Worm (Caenorhabditis elegans) whole organism, early embryonic: ENCODE results near the gene F23B12.1.

ENCODE experiments used
- B0310.2 ChIP-seq: sonication (generic microtip); optimal IDR thresholded peaks from 2 replicates; lab custom pipeline; 2016; ENCODE audit warnings: mild to moderate bottlenecking, missing genetic modification characterization, missing compliant biosample characterization
- F13C5.2 ChIP-seq: sonication (generic microtip); optimal IDR thresholded peaks from 2 replicates; lab custom pipeline; 2017; ENCODE audit warnings: mild to moderate bottlenecking, missing genetic modification characterization, inconsistent platforms, missing compliant biosample characterization
- aly-1 ChIP-seq: sonication (generic microtip); optimal IDR thresholded peaks from 2 replicates; lab custom pipeline; 2016; ENCODE audit warnings: missing genetic modification characterization, missing compliant biosample characterization
- ama-1 ChIP-seq: fragments of 150-350 bp; optimal IDR thresholded peaks from 2 replicates; lab custom pipeline; 2014
- ceh-13 ChIP-seq: fragments of 200-800 bp; sonication (Bioruptor generic); optimal IDR thresholded peaks from 2 replicates; lab custom pipeline; 2018; ENCODE audit warnings: mild to moderate bottlenecking, missing genetic modification characterization, missing compliant biosample characterization
- ceh-36 ChIP-seq: sonication (generic microtip); optimal IDR thresholded peaks from 2 replicates; lab custom pipeline; 2016; ENCODE audit warnings: missing genetic modification characterization, inconsistent platforms, missing compliant biosample characterization
- ets-7 ChIP-seq: sonication (generic microtip); optimal IDR thresholded peaks from 2 replicates; lab custom pipeline; 2016; ENCODE audit warnings: missing genotype, missing genetic modification characterization, missing compliant biosample characterization
- flt-1 ChIP-seq: fragments of 200-800 bp; sonication (Bioruptor generic); IDR thresholded peaks from 2 replicates; pipeline ENCODE4 v1.3.6; 2022; ENCODE audit warnings: missing genetic modification characterization, missing compliant biosample characterization
- hmbx-1 ChIP-seq: sonication (generic microtip); optimal IDR thresholded peaks from 2 replicates; lab custom pipeline; 2016; ENCODE audit warnings: mild to moderate bottlenecking, missing genetic modification characterization, missing compliant biosample characterization
- hmg-4 ChIP-seq: fragments of 200-800 bp; sonication (Bioruptor generic); optimal IDR thresholded peaks from 2 replicates; lab custom pipeline; 2018; ENCODE audit warnings: mild to moderate bottlenecking, missing genetic modification characterization, missing compliant biosample characterization
- hnd-1 ChIP-seq: sonication (generic microtip); optimal IDR thresholded peaks from 2 replicates; lab custom pipeline; 2016; ENCODE audit warnings: missing genetic modification characterization, missing compliant biosample characterization
- pes-1 ChIP-seq: fragments of 200-800 bp; sonication (Bioruptor generic); IDR thresholded peaks from 2 replicates; pipeline ENCODE4 v1.3.6; 2022; ENCODE audit warnings: missing genetic modification reagents, missing genetic modification characterization, missing compliant biosample characterization
- scrt-1 ChIP-seq: fragments of 200-800 bp; sonication (Bioruptor generic); IDR thresholded peaks from 2 replicates; pipeline ENCODE4 v1.3.6; 2022; ENCODE audit warnings: missing genetic modification characterization, missing compliant biosample characterization
- sea-1 ChIP-seq: fragments of 200-800 bp; sonication (Bioruptor generic); conservative IDR thresholded peaks from 2 replicates; pipeline ENCODE4 v1.3.6; 2022; ENCODE audit warnings: missing genetic modification characterization, missing compliant biosample characterization
- tbx-11 ChIP-seq: fragments of 200-800 bp; sonication (Bioruptor generic); IDR thresholded peaks from 2 replicates; pipeline ENCODE4 v1.3.6; 2022; ENCODE audit warnings: missing genetic modification characterization, missing compliant biosample characterization
- tbx-37 ChIP-seq: fragments of 200-800 bp; sonication (Bioruptor generic); conservative IDR thresholded peaks from 2 replicates; pipeline ENCODE4 v1.3.6; 2022; ENCODE audit warnings: missing genetic modification reagents, missing genetic modification characterization, missing compliant biosample characterization
- tra-4 ChIP-seq: sonication (generic microtip); optimal IDR thresholded peaks from 2 replicates; lab custom pipeline; 2017; ENCODE audit warnings: missing genetic modification characterization, missing compliant biosample characterization

The F23B12.1 gene

DNA sequence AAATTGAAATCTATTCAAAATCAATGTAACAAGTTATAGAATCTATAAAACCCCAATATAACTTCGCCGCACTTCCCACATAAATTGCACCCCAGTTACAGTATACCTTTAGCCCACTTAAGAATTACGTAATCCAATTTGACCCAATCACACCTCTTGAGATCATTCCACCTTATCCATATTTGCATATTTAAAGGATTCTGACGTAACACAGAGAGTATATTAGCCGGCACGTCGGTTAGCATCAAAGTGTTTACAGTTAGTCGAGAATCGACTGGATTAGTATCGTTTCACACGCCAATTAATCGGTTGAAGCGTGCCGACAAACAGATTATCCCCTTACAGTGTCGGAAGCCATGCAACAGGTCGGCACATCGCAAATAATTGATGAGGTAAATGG lies 4.6 kb downstream of the F23B12.1 start:
- no peak for TF ChIP-seq tbx-37
- peak; percentile 71 for TF ChIP-seq ceh-36
- TF ChIP-seq aly-1 (tag; lab: Kevin White, UChicago), result no peak
- TF ChIP-seq hmg-4 (GFP tag; lab: Kevin White, UChicago), result no peak
- no peak for TF ChIP-seq ets-7

DNA sequence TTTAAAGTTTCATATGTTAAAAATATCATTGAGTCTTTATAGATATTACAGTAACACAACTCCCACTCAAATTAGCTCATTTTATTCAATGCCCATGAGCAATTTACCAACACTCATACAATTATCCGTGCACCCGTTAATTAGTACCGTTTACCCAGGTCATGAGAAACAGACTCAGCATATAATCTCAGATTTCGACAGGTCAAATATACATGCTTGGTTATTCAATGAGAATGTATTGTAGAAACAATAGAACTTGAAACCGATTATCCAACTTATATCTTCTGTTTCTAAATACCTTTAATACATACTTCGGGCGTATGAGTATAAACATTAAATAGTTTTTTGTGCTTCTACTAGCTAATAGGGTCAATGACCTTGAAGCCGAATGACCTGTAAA lies 7.2 kb downstream of the F23B12.1 start:
- TF ChIP-seq hnd-1 (tag; lab: Kevin White, UChicago), result no peak
- TF ChIP-seq B0310.2, result no peak
- no peak for TF ChIP-seq sea-1 (GFP tag; lab: Robert Waterston, UW)
- TF ChIP-seq pes-1 (GFP tag; lab: Robert Waterston, UW), result no peak
- TF ChIP-seq ceh-13 (GFP tag; lab: Kevin White, UChicago), result no peak
- TF ChIP-seq aly-1 (tag; lab: Kevin White, UChicago), result no peak
- no peak for TF ChIP-seq scrt-1
- no peak for TF ChIP-seq hmbx-1 (tag; lab: Kevin White, UChicago)

DNA sequence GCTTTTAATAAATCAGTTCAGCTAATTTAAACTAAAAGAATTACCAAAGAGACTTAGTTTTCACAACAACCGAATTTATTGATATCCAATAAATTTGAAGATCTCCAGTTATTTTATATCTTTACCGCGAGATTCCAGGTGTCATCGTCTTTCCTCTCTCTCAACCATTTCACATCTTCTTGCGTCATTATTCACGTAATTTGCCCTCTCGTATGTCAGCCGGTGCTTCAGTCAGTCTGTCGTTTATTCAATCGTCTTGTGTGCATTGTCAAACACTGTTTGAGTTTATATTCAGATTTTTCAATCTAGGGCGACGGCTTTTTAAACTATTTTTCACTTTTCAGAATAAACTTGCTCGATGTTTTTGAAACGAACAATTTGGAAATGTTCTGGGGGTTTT lies 8.4 kb downstream of the F23B12.1 start:
- no peak for TF ChIP-seq flt-1 (GFP tag; lab: Robert Waterston, UW)
- no peak for TF ChIP-seq sea-1 (GFP tag; lab: Robert Waterston, UW)
- no peak for TF ChIP-seq B0310.2
- TF ChIP-seq hmg-4 (GFP tag; lab: Kevin White, UChicago), result no peak
- no peak for TF ChIP-seq tbx-11 (GFP tag; lab: Robert Waterston, UW)
- TF ChIP-seq ceh-36, result no peak
- no peak for TF ChIP-seq tbx-37
- no peak for TF ChIP-seq tra-4 (tag; lab: Kevin White, UChicago)
- no peak for TF ChIP-seq pes-1 (GFP tag; lab: Robert Waterston, UW)
- TF ChIP-seq aly-1 (tag; lab: Kevin White, UChicago), result no peak
- TF ChIP-seq hnd-1 (tag; lab: Kevin White, UChicago), result no peak
- no peak for TF ChIP-seq ceh-13 (GFP tag; lab: Kevin White, UChicago)
- TF ChIP-seq ama-1, result no peak
- no peak for TF ChIP-seq ets-7
- no peak for TF ChIP-seq hmbx-1 (tag; lab: Kevin White, UChicago)

DNA sequence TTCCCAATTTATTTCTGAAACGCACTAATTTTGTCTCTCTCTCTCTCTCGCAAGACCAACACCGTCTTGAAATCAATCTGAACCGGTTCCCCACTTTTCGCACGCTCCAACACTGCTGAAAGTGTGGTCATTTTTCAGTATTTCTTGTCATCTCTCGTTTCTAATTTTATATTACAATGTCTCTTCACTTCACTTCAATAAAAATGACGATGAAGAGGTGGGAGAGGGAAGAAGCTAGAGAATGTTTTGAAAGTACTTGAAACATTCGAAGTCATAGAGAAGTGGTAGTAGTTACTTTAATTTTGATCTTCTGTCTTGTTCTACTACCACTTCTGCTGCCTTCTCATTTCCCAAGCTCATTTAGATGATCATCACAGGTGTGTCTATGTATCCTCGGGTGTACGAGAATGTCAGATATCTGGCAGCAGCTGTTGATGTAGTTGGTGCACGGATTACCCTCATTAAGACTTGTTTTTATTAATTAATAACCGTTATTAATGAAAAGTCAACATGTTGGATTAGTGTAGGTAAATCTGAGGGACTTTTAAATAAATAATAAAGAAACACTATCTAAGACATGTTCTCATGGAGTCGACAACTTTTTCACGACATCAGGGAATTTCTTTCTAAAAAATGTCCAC lies 9.3 kb downstream of the F23B12.1 start:
- TF ChIP-seq hmg-4 (GFP tag; lab: Kevin White, UChicago), result no peak
- no peak for TF ChIP-seq tbx-11 (GFP tag; lab: Robert Waterston, UW)
- no peak for TF ChIP-seq flt-1 (GFP tag; lab: Robert Waterston, UW)
- TF ChIP-seq hnd-1 (tag; lab: Kevin White, UChicago), result no peak
- no peak for TF ChIP-seq scrt-1

DNA sequence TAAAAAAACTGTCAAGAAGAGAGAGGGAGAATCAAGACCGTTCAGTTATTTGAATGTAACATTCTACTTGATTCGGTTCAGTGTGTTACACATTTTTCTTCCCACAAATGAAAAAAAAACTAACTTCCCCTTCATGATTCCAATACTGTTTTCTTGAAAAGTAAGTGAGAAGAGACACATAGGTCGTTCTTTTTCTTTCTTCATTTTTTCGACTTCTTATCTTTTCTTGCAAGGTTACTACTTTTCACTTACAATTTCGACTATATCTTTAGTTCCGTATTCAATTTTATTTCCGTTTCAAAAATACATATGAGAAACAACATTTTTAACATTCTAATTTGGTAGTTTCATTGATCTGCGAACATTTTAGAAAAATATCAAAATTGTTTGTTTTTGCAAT lies 10.3 kb downstream of the F23B12.1 start:
- TF ChIP-seq aly-1 (tag; lab: Kevin White, UChicago) (no peak), ama-1 (no peak), hmbx-1 (tag; lab: Kevin White, UChicago) (no peak), hmg-4 (GFP tag; lab: Kevin White, UChicago) (no peak), tra-4 (tag; lab: Kevin White, UChicago) (no peak), flt-1 (GFP tag; lab: Robert Waterston, UW) (no peak)

DNA sequence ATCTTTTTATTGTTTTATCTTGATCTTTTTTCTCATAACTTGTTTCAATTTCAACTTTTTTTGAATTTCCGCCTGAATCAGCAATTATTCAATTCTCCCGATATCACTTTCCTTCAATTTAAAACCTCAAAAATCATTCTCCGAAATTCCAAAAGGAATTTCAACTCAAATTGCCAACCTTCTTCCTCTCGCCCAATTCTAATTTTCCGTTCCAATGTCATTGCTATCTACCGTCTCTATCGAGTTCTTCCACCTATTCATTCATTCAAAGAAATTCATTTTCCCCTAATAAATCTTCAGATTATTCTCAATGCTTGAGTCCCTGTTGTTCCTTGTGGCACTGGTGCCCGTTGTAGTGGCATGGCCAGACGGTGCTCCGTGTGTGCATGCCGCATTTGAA lies 11.9 kb downstream of the F23B12.1 start, which contains the start of gene F23B12.4:
Gene F23B12.4 (plus strand): TSS at position 301 of the 400 bp plus-strand sequence.
- TF ChIP-seq ama-1 (no peak), hmbx-1 (tag; lab: Kevin White, UChicago) (no peak), hmg-4 (GFP tag; lab: Kevin White, UChicago) (no peak), pes-1 (GFP tag; lab: Robert Waterston, UW) (no peak), aly-1 (tag; lab: Kevin White, UChicago) (no peak), ceh-36 (no peak), hnd-1 (tag; lab: Kevin White, UChicago) (no peak), tbx-11 (GFP tag; lab: Robert Waterston, UW) (no peak), F13C5.2 (no peak), tra-4 (tag; lab: Kevin White, UChicago) (no peak), tbx-37 (no peak), flt-1 (GFP tag; lab: Robert Waterston, UW) (no peak), B0310.2 (no peak)

DNA sequence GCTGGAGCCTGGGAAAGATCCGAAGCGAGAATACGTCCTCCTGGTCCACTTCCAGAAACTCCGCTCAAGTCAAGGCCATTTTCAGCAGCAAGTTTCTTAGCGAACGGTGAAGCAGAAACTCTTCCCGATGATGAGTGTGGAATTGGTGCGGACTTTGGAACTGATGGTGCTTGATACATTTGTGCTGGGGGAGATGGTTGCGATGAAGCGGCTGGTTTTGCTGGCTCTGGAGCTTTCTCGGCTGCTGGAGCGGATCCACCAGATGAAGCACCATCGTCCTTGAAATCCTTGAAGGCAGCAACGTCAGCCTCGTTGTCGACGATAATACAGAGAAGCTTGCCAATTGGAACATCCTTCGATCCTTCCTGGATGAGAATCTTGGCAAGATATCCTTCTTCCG lies 17.5 kb downstream of the F23B12.1 start:
- TF ChIP-seq tra-4 (tag; lab: Kevin White, UChicago) (no peak), F13C5.2 (no peak), tbx-37 (no peak), ceh-36 (no peak)

DNA sequence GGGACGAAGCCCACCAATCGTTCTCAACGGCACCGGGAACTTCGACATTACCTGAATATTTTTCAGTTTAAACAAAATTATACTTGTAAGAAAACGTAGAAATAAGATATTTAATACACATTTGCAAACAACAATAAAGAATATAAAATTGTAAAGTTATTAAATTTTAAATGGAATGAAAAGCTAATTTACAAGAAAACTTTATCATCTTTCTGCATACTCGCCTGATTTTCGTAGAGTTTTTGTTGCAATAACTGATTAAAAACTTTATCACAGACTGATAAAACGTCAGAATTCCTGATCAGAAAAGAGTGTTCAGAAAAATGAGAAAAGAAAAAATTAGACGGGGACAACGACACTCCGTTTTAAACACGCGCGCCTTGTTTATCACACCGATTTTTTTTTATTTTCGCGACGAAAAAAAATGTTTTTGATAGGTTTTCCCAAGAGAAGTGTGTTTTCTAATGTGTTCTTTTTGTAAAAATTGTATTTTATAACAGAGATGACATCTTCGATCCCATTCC lies 18.3 kb downstream of the F23B12.1 start, which contains the start of the genes dlat-1 and fntb-1:
Gene dlat-1 (minus strand): TSS at position 51 of the 524 bp plus-strand sequence.
Gene fntb-1 (plus strand): TSS at position 412 of the 524 bp plus-strand sequence.
- TF ChIP-seq tbx-37 (no peak), ceh-13 (GFP tag; lab: Kevin White, UChicago) (no peak), hmg-4 (GFP tag; lab: Kevin White, UChicago) (no peak), scrt-1 (no peak), hnd-1 (tag; lab: Kevin White, UChicago) (no peak), F13C5.2 (no peak), ama-1 (no peak), tra-4 (tag; lab: Kevin White, UChicago) (no peak), sea-1 (GFP tag; lab: Robert Waterston, UW) (no peak), pes-1 (GFP tag; lab: Robert Waterston, UW) (no peak), hmbx-1 (tag; lab: Kevin White, UChicago) (no peak), flt-1 (GFP tag; lab: Robert Waterston, UW) (no peak), tbx-11 (GFP tag; lab: Robert Waterston, UW) (no peak), aly-1 (tag; lab: Kevin White, UChicago) (no peak), ceh-36 (no peak), ets-7 (no peak), B0310.2 (no peak)
